Fruit fly (Drosophila melanogaster) whole organism, prepupa: ENCODE results near the gene CG33514.

Experiments used
- CG10669 ChIP-seq: fragments of 200-800 bp; sonication (Bioruptor generic); optimal IDR thresholded peaks from 3 replicates; lab custom pipeline; 2018; ENCODE audit warnings: missing biosample characterization, mild to moderate bottlenecking, missing genetic modification characterization, moderate library complexity
- CG11294 ChIP-seq: fragments of 200-800 bp; sonication (Bioruptor generic); IDR thresholded peaks from 2 replicates; pipeline ENCODE4 v1.3.6; 2022; ENCODE audit warnings: missing biosample characterization, missing genetic modification characterization
- CG11902 ChIP-seq: fragments of 200-800 bp; sonication (Bioruptor generic); optimal IDR thresholded peaks from 3 replicates; lab custom pipeline; 2016; ENCODE audit warnings: missing biosample characterization, missing genetic modification characterization
- CG15336 ChIP-seq: fragments of 200-800 bp; sonication (Bioruptor generic); IDR thresholded peaks from 2 replicates; pipeline ENCODE4 v1.3.6; 2022; ENCODE audit warnings: missing biosample characterization, missing genetic modification characterization
- CG1621 ChIP-seq: fragments of 200-800 bp; sonication (Bioruptor generic); optimal IDR thresholded peaks from 3 replicates; lab custom pipeline; 2018; ENCODE audit warnings: missing biosample characterization, mild to moderate bottlenecking, missing genetic modification characterization
- CG16779 ChIP-seq: fragments of 200-800 bp; sonication (Bioruptor generic); optimal IDR thresholded peaks from 3 replicates; lab custom pipeline; 2017; ENCODE audit warnings: missing biosample characterization, mild to moderate bottlenecking, missing genetic modification characterization
- CG3032 ChIP-seq: fragments of 200-800 bp; optimal IDR thresholded peaks from 2 replicates; lab custom pipeline; 2019; ENCODE audit warnings: missing biosample characterization, mild to moderate bottlenecking, missing genetic modification characterization, moderate library complexity
- CG32006 ChIP-seq: fragments of 200-800 bp; sonication (Bioruptor generic); optimal IDR thresholded peaks from 3 replicates; lab custom pipeline; 2017; ENCODE audit warnings: missing biosample characterization, mild to moderate bottlenecking, missing genetic modification characterization
- CG34406 ChIP-seq: fragments of 200-800 bp; sonication (Bioruptor generic); optimal IDR thresholded peaks from 3 replicates; lab custom pipeline; 2016; ENCODE audit warnings: missing biosample characterization, missing genetic modification characterization
- CG6163 ChIP-seq: fragments of 200-800 bp; sonication (Bioruptor generic); IDR thresholded peaks from 3 replicates; pipeline ENCODE4 v1.3.6; 2022; ENCODE audit warnings: missing biosample characterization, missing genetic modification characterization
- CG6792 ChIP-seq: fragments of 200-800 bp; sonication (Bioruptor generic); optimal IDR thresholded peaks from 3 replicates; lab custom pipeline; 2016; ENCODE audit warnings: missing biosample characterization, missing genetic modification characterization
- CG6808 ChIP-seq: fragments of 200-800 bp; sonication (Bioruptor generic); optimal IDR thresholded peaks from 3 replicates; lab custom pipeline; 2017; ENCODE audit warnings: missing biosample characterization, missing genetic modification characterization, mild to moderate bottlenecking, moderate library complexity, missing genetic modification reagents
- CG6854 ChIP-seq: fragments of 200-800 bp; sonication (Bioruptor generic); optimal IDR thresholded peaks from 2 replicates; lab custom pipeline; 2017; ENCODE audit warnings: missing biosample characterization, mild to moderate bottlenecking, missing genetic modification characterization
- CG7368 ChIP-seq: fragments of 200-800 bp; sonication (Bioruptor generic); optimal IDR thresholded peaks from 3 replicates; lab custom pipeline; 2016; ENCODE audit warnings: missing biosample characterization, missing genetic modification characterization
- CG8632 ChIP-seq: fragments of 200-800 bp; sonication (Bioruptor generic); optimal IDR thresholded peaks from 3 replicates; lab custom pipeline; 2016; ENCODE audit warnings: missing biosample characterization, missing genetic modification characterization
- CG9139 ChIP-seq: fragments of 200-800 bp; sonication (Bioruptor generic); optimal IDR thresholded peaks from 3 replicates; lab custom pipeline; 2017; ENCODE audit warnings: missing biosample characterization, mild to moderate bottlenecking, missing genetic modification characterization
- Eip78C ChIP-seq: fragments of 200-800 bp; sonication (Bioruptor generic); peaks from one replicate; lab custom pipeline; 2016; ENCODE audit warnings: missing biosample characterization, missing genetic modification characterization
- Eip93F ChIP-seq: fragments of 200-800 bp; sonication (Bioruptor generic); optimal IDR thresholded peaks from 2 replicates; lab custom pipeline; 2016; ENCODE audit warnings: missing biosample characterization, mild to moderate bottlenecking, missing genetic modification characterization
- Ets21C ChIP-seq: fragments of 200-800 bp; sonication (Bioruptor generic); optimal IDR thresholded peaks from 3 replicates; lab custom pipeline; 2016; ENCODE audit warnings: missing biosample characterization, missing genetic modification characterization
- Gug ChIP-seq: fragments of 200-800 bp; sonication (Bioruptor generic); IDR thresholded peaks from 2 replicates; pipeline ENCODE4 v1.3.6; 2022; ENCODE audit warnings: missing biosample characterization, missing genetic modification characterization
- Hr4 ChIP-seq: fragments of 200-800 bp; sonication (Bioruptor generic); optimal IDR thresholded peaks from 3 replicates; lab custom pipeline; 2016; ENCODE audit warnings: missing biosample characterization, missing genetic modification characterization
- Smox ChIP-seq: fragments of 200-800 bp; sonication (Bioruptor generic); optimal IDR thresholded peaks from 3 replicates; lab custom pipeline; 2016; ENCODE audit warnings: missing biosample characterization, missing genetic modification characterization
- Sox102F ChIP-seq: fragments of 200-800 bp; sonication (Bioruptor generic); optimal IDR thresholded peaks from 2 replicates; lab custom pipeline; 2016; ENCODE audit warnings: missing biosample characterization, mild to moderate bottlenecking, missing genetic modification characterization
- Sox14 ChIP-seq: fragments of 200-800 bp; sonication (Bioruptor generic); optimal IDR thresholded peaks from 3 replicates; lab custom pipeline; 2016; ENCODE audit warnings: missing biosample characterization, missing genetic modification characterization
- Sox15 ChIP-seq: fragments of 200-800 bp; sonication (Bioruptor generic); optimal IDR thresholded peaks from 3 replicates; lab custom pipeline; 2016; ENCODE audit warnings: missing biosample characterization, missing genetic modification characterization
- achi ChIP-seq: fragments of 200-800 bp; sonication (Bioruptor generic); optimal IDR thresholded peaks from 3 replicates; lab custom pipeline; 2016; ENCODE audit warnings: missing biosample characterization, missing genetic modification characterization
- acj6 ChIP-seq: fragments of 200-800 bp; sonication (Bioruptor generic); optimal IDR thresholded peaks from 3 replicates; lab custom pipeline; 2016; ENCODE audit warnings: missing biosample characterization, missing genetic modification characterization
- cyc ChIP-seq: fragments of 200-800 bp; sonication (Bioruptor generic); optimal IDR thresholded peaks from 3 replicates; lab custom pipeline; 2016; ENCODE audit warnings: missing biosample characterization, missing genetic modification characterization
- dac ChIP-seq: fragments of 200-800 bp; sonication (Bioruptor generic); optimal IDR thresholded peaks from 2 replicates; lab custom pipeline; 2017; ENCODE audit warnings: missing biosample characterization, mild to moderate bottlenecking, missing genetic modification characterization
- dsx ChIP-seq: fragments of 200-800 bp; optimal IDR thresholded peaks from 3 replicates; lab custom pipeline; 2019; ENCODE audit warnings: missing biosample characterization, mild to moderate bottlenecking, missing genetic modification characterization, moderate library complexity; ENCODE audit not compliant: poor library complexity, severe bottlenecking
- eg ChIP-seq: fragments of 200-800 bp; sonication (Bioruptor generic); IDR thresholded peaks from 3 replicates; pipeline ENCODE4 v1.3.6; 2022; ENCODE audit warnings: missing biosample characterization, missing genetic modification characterization
- esn ChIP-seq: fragments of 200-800 bp; sonication (Bioruptor generic); optimal IDR thresholded peaks from 2 replicates; lab custom pipeline; 2016; ENCODE audit warnings: missing biosample characterization, mild to moderate bottlenecking, missing genetic modification characterization, moderate library complexity
- fd59A ChIP-seq: fragments of 200-800 bp; sonication (Bioruptor generic); optimal IDR thresholded peaks from 2 replicates; lab custom pipeline; 2017; ENCODE audit warnings: missing biosample characterization, mild to moderate bottlenecking, missing genetic modification characterization, missing genetic modification reagents
- fd85E ChIP-seq: fragments of 200-800 bp; sonication (Bioruptor generic); optimal IDR thresholded peaks from 3 replicates; lab custom pipeline; 2016; ENCODE audit warnings: missing biosample characterization, missing genetic modification characterization
- lz ChIP-seq: fragments of 200-800 bp; sonication (Bioruptor generic); optimal IDR thresholded peaks from 3 replicates; lab custom pipeline; 2016; ENCODE audit warnings: missing biosample characterization, missing genetic modification characterization
- net ChIP-seq: fragments of 200-800 bp; sonication (Bioruptor generic); optimal IDR thresholded peaks from 3 replicates; lab custom pipeline; 2016; ENCODE audit warnings: missing biosample characterization, missing genetic modification characterization
- pdm3 ChIP-seq: fragments of 200-800 bp; sonication (Bioruptor generic); optimal IDR thresholded peaks from 3 replicates; lab custom pipeline; 2016; ENCODE audit warnings: missing biosample characterization, missing genetic modification characterization
- spab ChIP-seq: fragments of 200-800 bp; sonication (Bioruptor generic); optimal IDR thresholded peaks from 2 replicates; lab custom pipeline; 2017; ENCODE audit warnings: missing biosample characterization, mild to moderate bottlenecking, missing genetic modification characterization, missing genetic modification reagents
- ss ChIP-seq, 2 experiments: fragments of 200-800 bp; sonication (Bioruptor generic); optimal IDR thresholded peaks; 2 replicates in 1 of 2; 3 replicates in 1 of 2; lab custom pipeline; 2017 to 2018; ENCODE audit warnings: mild to moderate bottlenecking in 2 of 2, missing biosample characterization in 2 of 2, missing genetic modification characterization in 2 of 2, moderate library complexity in 1 of 2
- svp ChIP-seq: fragments of 200-800 bp; sonication (Bioruptor generic); peaks from one replicate; lab custom pipeline; 2016; ENCODE audit warnings: missing biosample characterization, missing genetic modification characterization
- topi ChIP-seq: fragments of 200-800 bp; sonication (Bioruptor generic); optimal IDR thresholded peaks from 3 replicates; lab custom pipeline; 2016; ENCODE audit warnings: missing biosample characterization, missing genetic modification characterization
- vri ChIP-seq: fragments of 200-800 bp; sonication (Bioruptor generic); optimal IDR thresholded peaks from 3 replicates; lab custom pipeline; 2016; ENCODE audit warnings: missing biosample characterization, mild to moderate bottlenecking, missing genetic modification characterization

CG33514 gene

dm6 chr3L:4348839-4349238 lies 16.4 kb upstream of the CG33514 start:
- TF ChIP-seq CG10669 (no peak), CG15336 (GFP tag; lab: Robert Waterston, UW) (no peak), achi (GFP tag; lab: Kevin White, UChicago) (no peak), CG32006 (GFP tag; lab: Kevin White, UChicago) (peak; percentile 35), CG6808 (GFP tag; lab: Kevin White, UChicago) (no peak), net (GFP tag; lab: Kevin White, UChicago) (no peak), Eip78C (GFP tag; lab: Kevin White, UChicago) (peak; percentile 60), Eip93F (GFP tag; lab: Kevin White, UChicago) (no peak), dsx (no peak), CG6163 (GFP tag; lab: Robert Waterston, UW) (no peak)

dm6 chr3L:4349314-4349713 lies 15.9 kb upstream of the CG33514 start:
- TF ChIP-seq dac (GFP tag; lab: Kevin White, UChicago) (no peak), ss (GFP tag; optimal IDR thresholded peaks at IDR 0.05; lab: Kevin White, UChicago) (peak in 1 of 2 experiments; percentile 34), CG10669 (no peak), dsx (peak; percentile 78), Hr4 (GFP tag; lab: Kevin White, UChicago) (no peak), topi (no peak), fd59A (GFP tag; lab: Kevin White, UChicago) (no peak), vri (GFP tag; lab: Kevin White, UChicago) (no peak), CG9139 (GFP tag; lab: Kevin White, UChicago) (no peak), CG6854 (GFP tag; lab: Kevin White, UChicago) (no peak), CG1621 (tag; lab: Kevin White, UChicago) (peak; percentile 60), lz (GFP tag; lab: Kevin White, UChicago) (no peak), Sox102F (GFP tag; lab: Kevin White, UChicago) (no peak), CG6163 (GFP tag; lab: Robert Waterston, UW) (0 out of 3 replicates have a peak, but pooled peaks have one; percentile 35), esn (GFP tag; lab: Kevin White, UChicago) (no peak), CG11902 (no peak)

- TF ChIP-seq eg (GFP tag; lab: Robert Waterston, UW) (no peak; the same call in 2 of the 3 replicates), topi (no peak), Sox15 (no peak), acj6 (GFP tag; lab: Kevin White, UChicago) (no peak), Gug (GFP tag; lab: Robert Waterston, UW) (0 out of 2 replicates have a peak, but pooled peaks have one; percentile 1), dsx (peak; percentile 92)
Measured at dm6 chr3L:4352009-4352408, 13.2 kb upstream of the CG33514 start.

- no peak for TF ChIP-seq achi (GFP tag; lab: Kevin White, UChicago)
- peak; percentile 63 for TF ChIP-seq svp (GFP tag; lab: Kevin White, UChicago)
Measured at dm6 chr3L:4352649-4353048, 12.6 kb upstream of the CG33514 start.

- TF ChIP-seq esn (GFP tag; lab: Kevin White, UChicago) = peak; percentile 61
- TF ChIP-seq vri (GFP tag; lab: Kevin White, UChicago) = peak; percentile 52
- no peak for TF ChIP-seq Eip93F (GFP tag; lab: Kevin White, UChicago)
- TF ChIP-seq Sox102F (GFP tag; lab: Kevin White, UChicago) = peak; percentile 22
- TF ChIP-seq CG11902 = no peak
- TF ChIP-seq Hr4 (GFP tag; lab: Kevin White, UChicago) = no peak
- TF ChIP-seq CG6792 (GFP tag; lab: Kevin White, UChicago) = peak; percentile 33
- peak; percentile 1 for TF ChIP-seq Sox14 (GFP tag; lab: Kevin White, UChicago)
- peak; percentile 8 for TF ChIP-seq dsx
- no peak for TF ChIP-seq CG16779 (tag; lab: Kevin White, UChicago)
- peak; percentile 6 for TF ChIP-seq CG1621 (tag; lab: Kevin White, UChicago)
- TF ChIP-seq CG11294 (GFP tag; lab: Robert Waterston, UW) = no peak
- TF ChIP-seq eg (GFP tag; lab: Robert Waterston, UW) = no peak
- peak in 1 of 2 experiments; percentile 29 for TF ChIP-seq ss (GFP tag; optimal IDR thresholded peaks at IDR 0.05; lab: Kevin White, UChicago)
- TF ChIP-seq CG34406 (GFP tag; lab: Kevin White, UChicago) = peak; percentile 19
- no peak for TF ChIP-seq fd85E (GFP tag; lab: Kevin White, UChicago)
- peak; percentile 28 for TF ChIP-seq spab (GFP tag; lab: Kevin White, UChicago)
- peak; percentile 28 for TF ChIP-seq acj6 (GFP tag; lab: Kevin White, UChicago)
- peak; percentile 31 for TF ChIP-seq achi (GFP tag; lab: Kevin White, UChicago)
- no peak for TF ChIP-seq Ets21C
- TF ChIP-seq CG8632 (GFP tag; lab: Kevin White, UChicago) = peak; percentile 43
- TF ChIP-seq CG7368 (GFP tag; lab: Kevin White, UChicago) = no peak
- no peak for TF ChIP-seq net (GFP tag; lab: Kevin White, UChicago)
- TF ChIP-seq Smox (GFP tag; lab: Kevin White, UChicago) = peak; percentile 7
- no peak for TF ChIP-seq Gug (GFP tag; lab: Robert Waterston, UW)
- peak; percentile 46 for TF ChIP-seq CG3032 (tag; lab: Kevin White, UChicago)
- TF ChIP-seq cyc (GFP tag; lab: Kevin White, UChicago) = no peak
- TF ChIP-seq pdm3 (GFP tag; lab: Kevin White, UChicago) = no peak
Measured at dm6 chr3L:4353657-4354075, 11.6 kb upstream of the CG33514 start.
